Fruit fly (Drosophila melanogaster): ENCODE results near the gene Idh3g.

Gene Idh3g

dm6 chr3R:25660985-25661530 is 19.6 kb upstream of the Idh3g start, which contains the start of gene Tnks:
TSS of gene Tnks (minus strand) at chr3R:25661286.
- TF ChIP-seq noc (tag; optimal IDR thresholded peaks at IDR 0.05), result no peak

DNA sequence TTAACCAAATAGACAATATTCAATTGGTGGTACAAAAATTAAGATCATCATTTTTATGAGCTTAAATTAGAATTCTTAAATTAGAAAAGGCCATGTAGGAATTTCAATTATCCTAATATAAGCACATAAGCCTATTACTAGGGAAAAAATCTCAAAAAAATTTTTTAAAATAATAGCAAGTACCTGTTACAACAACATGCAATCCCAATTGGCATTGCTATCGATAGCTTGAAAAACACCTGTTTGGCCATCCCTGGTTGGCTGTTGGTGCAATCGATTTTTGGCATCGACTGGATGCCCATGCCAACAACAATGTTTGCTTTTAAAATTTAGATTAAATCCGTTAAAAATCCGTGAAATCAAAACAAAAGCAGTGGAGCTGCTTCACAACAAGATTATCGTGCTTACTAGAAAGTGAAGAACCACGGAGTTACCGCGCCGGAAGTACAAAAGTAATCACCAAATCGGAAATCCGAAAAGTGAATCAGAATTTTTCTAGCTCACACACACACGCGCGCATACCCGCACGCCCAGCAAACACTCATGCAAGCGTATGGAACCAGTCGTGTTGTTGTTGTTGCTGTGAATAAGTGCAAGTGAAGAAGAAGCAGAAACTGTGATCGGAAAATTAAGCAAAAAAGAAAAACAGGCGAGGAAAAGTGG is 19.0 kb upstream of the Idh3g start, which contains the start of gene RASSF8:
Gene RASSF8, plus strand, starts transcription at position 265 of the 663 bp plus-strand sequence.
- TF ChIP-seq noc (tag; optimal IDR thresholded peaks at IDR 0.05), result no peak

DNA sequence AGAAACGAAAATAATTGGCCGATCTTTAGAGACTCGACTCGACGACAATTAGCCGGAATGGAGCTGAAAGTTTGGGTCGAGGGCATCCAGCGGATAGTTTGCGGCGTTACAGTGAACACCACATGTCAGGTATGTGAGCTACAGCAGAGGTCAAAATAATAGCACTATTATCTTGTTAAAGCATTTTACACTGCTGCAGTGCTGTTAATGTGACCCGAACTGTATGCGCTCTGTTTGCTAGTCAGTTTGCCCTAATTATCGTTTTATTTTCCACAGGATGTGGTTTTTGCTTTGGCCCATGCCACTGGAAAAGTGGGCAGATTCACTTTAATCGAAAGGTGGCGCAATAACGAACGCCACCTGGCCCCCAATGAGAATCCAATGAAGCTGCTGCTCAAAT is 18.3 kb upstream of the Idh3g start:
- TF ChIP-seq noc (tag; optimal IDR thresholded peaks at IDR 0.05), result no peak

dm6 chr3R:25665509-25665908 is 15.1 kb upstream of the Idh3g start, which contains the start of gene Lgr3:
TSS of gene Lgr3 (plus strand) at chr3R:25665809.
- TF ChIP-seq noc (tag; optimal IDR thresholded peaks at IDR 0.05), result no peak

- TF ChIP-seq noc (tag; optimal IDR thresholded peaks at IDR 0.05), result no peak
These were observed 2.1 kb upstream of the Idh3g start, which contains the start of the genes CG4730 and CG5039 for dm6 chr3R:25678489-25679082. TSS of gene CG4730 (minus strand) at chr3R:25678682. TSS of gene CG5039 (plus strand) at chr3R:25678683.

- peak; percentile 73 for TF ChIP-seq noc (tag; optimal IDR thresholded peaks at IDR 0.05)
These were observed 4.2 kb downstream of the Idh3g start, which contains the start of gene RpL27 for dm6 chr3R:25684859-25685258. TSS of gene RpL27 (minus strand) at chr3R:25685051.

DNA sequence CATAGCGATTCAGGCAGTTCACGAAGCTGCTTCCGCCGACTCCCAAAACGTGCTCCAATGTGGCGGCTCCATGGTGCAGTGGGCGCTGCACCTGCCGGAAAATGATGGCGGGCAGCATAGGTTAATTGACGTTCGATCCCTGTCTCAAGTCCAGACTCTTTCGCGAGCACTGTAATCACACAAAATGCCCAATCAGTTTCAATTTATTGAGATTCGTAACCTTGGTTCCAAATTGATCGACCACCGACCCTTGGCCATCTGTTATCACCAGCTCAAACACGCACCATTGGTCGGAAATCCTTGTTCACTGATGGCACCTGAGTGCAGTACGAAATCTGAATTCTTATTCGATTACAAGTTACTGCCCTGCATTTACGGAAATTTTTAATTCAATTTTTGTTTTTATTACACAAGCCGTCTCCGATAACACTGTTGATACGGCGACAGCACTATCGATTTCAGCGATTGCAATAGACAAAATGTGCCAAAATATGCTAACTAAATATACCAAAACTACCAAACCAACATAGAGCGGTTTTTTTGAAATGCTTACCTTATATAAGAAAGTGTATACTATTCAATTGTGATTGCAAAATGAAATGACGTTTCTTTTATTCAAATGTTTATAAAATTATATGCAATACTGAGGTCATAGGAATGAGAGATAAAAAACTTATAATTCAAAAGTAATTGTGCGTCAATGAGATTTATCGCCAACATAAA is 6.2 kb downstream of the Idh3g start, which contains the start of gene CLS:
Gene CLS, minus strand, starts transcription at position 673 of the 723 bp plus-strand sequence.
- no peak for TF ChIP-seq noc (tag; optimal IDR thresholded peaks at IDR 0.05)

- TF ChIP-seq noc (tag; optimal IDR thresholded peaks at IDR 0.05), result no peak
These were observed 13.6 kb downstream of the Idh3g start for dm6 chr3R:25694167-25694689.

dm6 chr3R:25720024-25720574 is 39.5 kb downstream of the Idh3g start:
- TF ChIP-seq noc (tag; optimal IDR thresholded peaks at IDR 0.05), result peak; percentile 90

dm6 chr3R:25721030-25721429 is 40.4 kb downstream of the Idh3g start:
- TF ChIP-seq noc (tag; optimal IDR thresholded peaks at IDR 0.05), result no peak

DNA sequence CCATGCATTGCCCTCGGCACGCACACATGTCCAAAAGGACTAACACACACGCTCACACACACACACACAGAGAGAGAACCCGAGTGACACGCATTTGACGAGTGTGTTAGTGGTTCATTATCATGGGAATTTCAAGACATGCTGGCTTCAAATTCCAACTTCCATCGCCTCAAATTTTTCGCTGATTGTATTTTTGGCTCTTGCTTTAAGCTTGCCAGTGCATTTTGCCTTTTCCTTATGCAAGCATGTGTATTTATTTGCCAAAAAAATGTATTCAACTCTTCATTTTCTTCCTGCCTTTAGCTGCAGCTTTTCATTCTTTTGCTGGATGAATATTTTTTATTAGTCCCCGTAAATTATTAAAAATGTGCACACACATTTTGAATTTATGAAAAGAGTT is 43.1 kb downstream of the Idh3g start:
- no peak for TF ChIP-seq noc (tag; optimal IDR thresholded peaks at IDR 0.05)
